Fruit fly (Drosophila melanogaster) whole organism, wandering third instar larva: ENCODE data around the gene CG43799.
A peak's percentile ranks its signal among the peaks of the same experiment; 100 is the strongest.

ENCODE experiments used
- Abd-B ChIP-seq: fragments of >200 bp; optimal IDR thresholded peaks from 2 replicates; lab custom pipeline; 2017; ENCODE audit warnings: missing biosample characterization, missing genetic modification characterization
- CG9705 ChIP-seq: fragments of 200-800 bp; sonication (Bioruptor generic); optimal IDR thresholded peaks from 2 replicates; lab custom pipeline; 2018; ENCODE audit warnings: missing biosample characterization, mild to moderate bottlenecking, missing genetic modification characterization
- CrebA ChIP-seq: fragments of 200-800 bp; sonication (Bioruptor generic); optimal IDR thresholded peaks from 2 replicates; lab custom pipeline; 2016; ENCODE audit warnings: missing biosample characterization, mild to moderate bottlenecking, missing genetic modification characterization, borderline replicate concordance
- Dfd ChIP-seq: fragments of >200 bp; optimal IDR thresholded peaks from 2 replicates; lab custom pipeline; 2017; ENCODE audit warnings: missing biosample characterization, missing genetic modification characterization
- HLH106 ChIP-seq: fragments of 200-800 bp; optimal IDR thresholded peaks from 3 replicates; lab custom pipeline; 2019; ENCODE audit warnings: missing biosample characterization, mild to moderate bottlenecking, missing genetic modification characterization, moderate library complexity
- Hnf4 ChIP-seq: fragments of 200-800 bp; sonication (Bioruptor generic); optimal IDR thresholded peaks from 2 replicates; lab custom pipeline; 2016; ENCODE audit warnings: missing biosample characterization, mild to moderate bottlenecking, missing genetic modification characterization
- Hr78 ChIP-seq: fragments of >200 bp; optimal IDR thresholded peaks from 2 replicates; lab custom pipeline; 2017; ENCODE audit warnings: missing biosample characterization, missing genetic modification characterization
- Hr83 ChIP-seq: fragments of 200-300 bp; sonication (Bioruptor generic); optimal IDR thresholded peaks from 2 replicates; lab custom pipeline; 2016; ENCODE audit warnings: missing biosample characterization, mild to moderate bottlenecking, missing genetic modification characterization, moderate library complexity; ENCODE audit not compliant: poor library complexity, severe bottlenecking
- Jra ChIP-seq: sonication (Bioruptor generic); optimal IDR thresholded peaks from 2 replicates; lab custom pipeline; 2016; ENCODE audit warnings: missing biosample characterization, missing genetic modification characterization
- Myc ChIP-seq: fragments of >200 bp; optimal IDR thresholded peaks from 2 replicates; lab custom pipeline; 2017
- N ChIP-seq: fragments of >200 bp; optimal IDR thresholded peaks from 2 replicates; lab custom pipeline; 2018; ENCODE audit warnings: missing biosample characterization, missing external identifiers, missing genetic modification characterization
- OdsH ChIP-seq: fragments of 200-800 bp; sonication (Bioruptor generic); optimal IDR thresholded peaks from 2 replicates; lab custom pipeline; 2016; ENCODE audit warnings: missing biosample characterization, mild to moderate bottlenecking, missing genetic modification characterization
- Rel ChIP-seq, 2 experiments: fragments of 200-800 bp; sonication (Bioruptor generic) in 1 of 2; optimal IDR thresholded peaks; 2 replicates in 1 of 2; 3 replicates in 1 of 2; lab custom pipeline; 2016 to 2019; ENCODE audit warnings: mild to moderate bottlenecking in 2 of 2, missing biosample characterization in 2 of 2, missing genetic modification characterization in 2 of 2, moderate library complexity in 1 of 2
- Vsx2 ChIP-seq: fragments of 200-300, 225-300 bp; sonication (Bioruptor generic); optimal IDR thresholded peaks from 2 replicates; lab custom pipeline; 2018; ENCODE audit warnings: missing biosample characterization, missing genetic modification characterization; ENCODE audit not compliant: partially characterized antibody
- dl ChIP-seq, 2 experiments: fragments of 175-275, 200-275 bp in 1 of 2; fragments of 200-275 bp in 1 of 2; sonication (Bioruptor generic); optimal IDR thresholded peaks; lab custom pipeline; 2018; ENCODE audit warnings: mild to moderate bottlenecking in 2 of 2, missing biosample characterization in 2 of 2, missing genetic modification characterization in 2 of 2, moderate library complexity in 2 of 2; ENCODE audit not compliant: partially characterized antibody in 2 of 2, insufficient read depth in 1 of 2
- dmrt93B ChIP-seq: fragments of 200-800 bp; sonication (Bioruptor generic); optimal IDR thresholded peaks from 2 replicates; lab custom pipeline; 2018; ENCODE audit warnings: missing biosample characterization, mild to moderate bottlenecking, missing genetic modification characterization
- dsf ChIP-seq: sonication (Bioruptor generic); optimal IDR thresholded peaks from 2 replicates; lab custom pipeline; 2016; ENCODE audit warnings: missing biosample characterization, missing genetic modification characterization, borderline replicate concordance
- ey ChIP-seq: fragments of 200-800 bp; sonication (Bioruptor generic); optimal IDR thresholded peaks from 2 replicates; lab custom pipeline; 2016; ENCODE audit warnings: missing biosample characterization, missing genetic modification characterization
- fru ChIP-seq: fragments of 200-800 bp; sonication (Bioruptor generic); optimal IDR thresholded peaks from 3 replicates; lab custom pipeline; 2016; ENCODE audit warnings: missing biosample characterization, mild to moderate bottlenecking, missing genetic modification characterization
- jim ChIP-seq: fragments of 175-275, 200-325 bp; sonication (Bioruptor generic); optimal IDR thresholded peaks from 2 replicates; lab custom pipeline; 2016; ENCODE audit warnings: missing biosample characterization, mild to moderate bottlenecking, missing genetic modification characterization
- lola ChIP-seq: fragments of >200 bp; optimal IDR thresholded peaks from 2 replicates; lab custom pipeline; 2017; ENCODE audit warnings: missing biosample characterization, missing genetic modification characterization
- pan ChIP-seq: fragments of >200 bp; optimal IDR thresholded peaks from 2 replicates; lab custom pipeline; 2017
- psq ChIP-seq: fragments of 200-800 bp; sonication (Bioruptor generic); optimal IDR thresholded peaks from 3 replicates; lab custom pipeline; 2017; ENCODE audit warnings: missing biosample characterization, mild to moderate bottlenecking, missing genetic modification characterization, moderate library complexity
- sage ChIP-seq: fragments of 200-800 bp; sonication (Bioruptor generic); optimal IDR thresholded peaks from 2 replicates; lab custom pipeline; 2016; ENCODE audit warnings: missing biosample characterization, mild to moderate bottlenecking, missing genetic modification characterization
- sv ChIP-seq: fragments of 200-800 bp; sonication (Bioruptor generic); optimal IDR thresholded peaks from 3 replicates; lab custom pipeline; 2016; ENCODE audit warnings: missing biosample characterization, missing genetic modification characterization
- usp ChIP-seq: fragments of >200 bp; optimal IDR thresholded peaks from 2 replicates; lab custom pipeline; 2017; ENCODE audit warnings: missing biosample characterization, missing genetic modification characterization
- woc ChIP-seq: sonication (Bioruptor generic); optimal IDR thresholded peaks from 2 replicates; lab custom pipeline; 2016; ENCODE audit warnings: missing biosample characterization, mild to moderate bottlenecking, missing genetic modification characterization

Gene CG43799

dm6 chr2L:7272452-7272851 is 44.9 kb downstream of the CG43799 start:
- TF ChIP-seq dl (GFP tag; optimal IDR thresholded peaks at IDR 0.05; lab: Kevin White, UChicago; ENCODE audit: insufficient read depth in 1 of 2, partially characterized antibody in 2 of 2) (no peak), Myc (lab: Kevin White, UChicago) (no peak), CrebA (GFP tag; lab: Kevin White, UChicago) (no peak), Abd-B (GFP tag; lab: Kevin White, UChicago) (no peak), sv (GFP tag; lab: Kevin White, UChicago) (no peak), sage (GFP tag; lab: Kevin White, UChicago) (no peak), HLH106 (tag; lab: Kevin White, UChicago) (no peak), ey (GFP tag; lab: Kevin White, UChicago) (no peak), CG9705 (GFP tag; lab: Kevin White, UChicago) (no peak), psq (GFP tag; lab: Kevin White, UChicago) (no peak), fru (GFP tag; lab: Kevin White, UChicago) (no peak), Hnf4 (no peak), woc (GFP tag; lab: Kevin White, UChicago) (no peak), Jra (no peak), pan (lab: Kevin White, UChicago) (no peak), Dfd (GFP tag; lab: Kevin White, UChicago) (no peak), N (GFP tag; lab: Kevin White, UChicago) (no peak), lola (no peak), usp (GFP tag; lab: Kevin White, UChicago) (no peak)
- TF ChIP-seq, all 38 proteins: peak for 0

- TF ChIP-seq dmrt93B (GFP tag; lab: Kevin White, UChicago) (no peak), Hr78 (GFP tag; lab: Kevin White, UChicago) (no peak), HLH106 (tag; lab: Kevin White, UChicago) (no peak), OdsH (no peak), Dfd (GFP tag; lab: Kevin White, UChicago) (peak; percentile 89)
These were observed 49.5 kb downstream of the CG43799 start, which contains the start of gene Wnt4 for dm6 chr2L:7277017-7277416. Gene Wnt4, minus strand, starts transcription at chr2L:7277171.

dm6 chr2L:7277562-7278255 is 50.2 kb downstream of the CG43799 start:
- TF ChIP-seq jim (GFP tag; lab: Kevin White, UChicago) (no peak), Vsx2 (no peak), usp (GFP tag; lab: Kevin White, UChicago) (no peak), Rel (GFP tag; optimal IDR thresholded peaks at IDR 0.05; lab: Kevin White, UChicago) (no peak), Rel (tag; optimal IDR thresholded peaks at IDR 0.05; lab: Kevin White, UChicago) (no peak), Dfd (GFP tag; lab: Kevin White, UChicago) (no peak), Hr83 (GFP tag; lab: Kevin White, UChicago) (no peak), dsf (GFP tag; lab: Kevin White, UChicago) (no peak), lola (no peak), Hr78 (GFP tag; lab: Kevin White, UChicago) (no peak), HLH106 (tag; lab: Kevin White, UChicago) (no peak)
- TF ChIP-seq, all 38 proteins: peak for 0
